1 fruit fly cellular context compared by ENCODE assay signal in genomic region chr2L:19141435-19142126, dm6.
A peak's percentile ranks its signal among the peaks of the same experiment; 100 is the strongest.
TF ChIP-seq lines count a peak whose summit lies in the region.

No protein-coding gene starts in this region.

TF ChIP-seq in whole organism, embryonic, 481 proteins besides CTCF, POLR2A, EP300 and RAD21 (continued from another document):
- peak; percentile 65 for TF ChIP-seq Chrac-16 (GFP tag; optimal IDR thresholded peaks at IDR 0.05; lab: Kevin White, UChicago)
- TF ChIP-seq CG6175 (GFP tag; IDR thresholded peaks at IDR 0.05; lab: Robert Waterston, UW), result no peak
- no peak for TF ChIP-seq CG6791 (GFP tag; IDR thresholded peaks at IDR 0.05; lab: Robert Waterston, UW; ENCODE audit: partially characterized antibody)
- peak; percentile 48 for TF ChIP-seq tin (GFP tag; optimal IDR thresholded peaks at IDR 0.05; lab: Kevin White, UChicago)
- no peak for TF ChIP-seq hkb (optimal IDR thresholded peaks at IDR 0.05; lab: Kevin White, UChicago)
- TF ChIP-seq hkb (GFP tag; IDR thresholded peaks at IDR 0.05; lab: Robert Waterston, UW), result 0 out of 2 replicates have a peak, but pooled peaks have one; percentile 39
- peak; percentile 34 for TF ChIP-seq disco-r (GFP tag; optimal IDR thresholded peaks at IDR 0.05; lab: Kevin White, UChicago)
- peak; percentile 19 for TF ChIP-seq Myb (GFP tag; optimal IDR thresholded peaks at IDR 0.05; lab: Kevin White, UChicago)
- peak; percentile 58 for TF ChIP-seq caup (GFP tag; optimal IDR thresholded peaks at IDR 0.05; lab: Kevin White, UChicago; ENCODE audit: severe bottlenecking)
- TF ChIP-seq Pdp1 (GFP tag; optimal IDR thresholded peaks at IDR 0.05; lab: Kevin White, UChicago), result peak; percentile 64 to 80
- peak; percentile 80 for TF ChIP-seq CG10147 (GFP tag; optimal IDR thresholded peaks at IDR 0.05; lab: Kevin White, UChicago)
- no peak for TF ChIP-seq btn (GFP tag; optimal IDR thresholded peaks at IDR 0.05; lab: Kevin White, UChicago)
- TF ChIP-seq Dfd (GFP tag; optimal IDR thresholded peaks at IDR 0.05; lab: Kevin White, UChicago), result peak in 1 of 2 experiments; percentile 23
- TF ChIP-seq tap (tag; optimal IDR thresholded peaks at IDR 0.05; lab: Kevin White, UChicago), result peak; percentile 55
- TF ChIP-seq CG17612 (GFP tag; IDR thresholded peaks at IDR 0.05; lab: Robert Waterston, UW), result no peak
- peak; percentile 32 for TF ChIP-seq Fer2 (tag; optimal IDR thresholded peaks at IDR 0.05; lab: Kevin White, UChicago)
- TF ChIP-seq lab (GFP tag; optimal IDR thresholded peaks at IDR 0.05; lab: Kevin White, UChicago), result peak; percentile 81
- peak; percentile 72 for TF ChIP-seq Atf6 (GFP tag; IDR thresholded peaks at IDR 0.05; lab: Robert Waterston, UW)
- peak; percentile 94 for TF ChIP-seq Med (GFP tag; lab: Kevin White, UChicago)
- TF ChIP-seq CG12744 (GFP tag; optimal IDR thresholded peaks at IDR 0.05; lab: Kevin White, UChicago), result peak; percentile 56
- TF ChIP-seq CG15696 (tag; optimal IDR thresholded peaks at IDR 0.05; lab: Kevin White, UChicago), result peak; percentile 28
- TF ChIP-seq sens (GFP tag; lab: Kevin White, UChicago), result peak; percentile 95
- peak; percentile 74 for TF ChIP-seq CG4424 (GFP tag; optimal IDR thresholded peaks at IDR 0.05; lab: Kevin White, UChicago)
- no peak for TF ChIP-seq gfzf (GFP tag; optimal IDR thresholded peaks at IDR 0.05; lab: Kevin White, UChicago)
- peak; percentile 73; the same call in 2 of the 4 replicates for TF ChIP-seq chinmo (GFP tag; IDR thresholded peaks at IDR 0.05; lab: Robert Waterston, UW; ENCODE audit: partially characterized antibody)
- peak; percentile 44 for TF ChIP-seq CG17328 (GFP tag; IDR thresholded peaks at IDR 0.05; lab: Robert Waterston, UW)
- 0 out of 3 replicates have a peak, but pooled peaks have one; percentile 43 for TF ChIP-seq Mrtf (GFP tag; IDR thresholded peaks at IDR 0.05; lab: Robert Waterston, UW)
- peak; percentile 88 for TF ChIP-seq gem (tag; optimal IDR thresholded peaks at IDR 0.05; lab: Kevin White, UChicago)
- no peak for TF ChIP-seq CG17912 (GFP tag; optimal IDR thresholded peaks at IDR 0.05; lab: Kevin White, UChicago)
- TF ChIP-seq onecut (GFP tag; IDR thresholded peaks at IDR 0.05; lab: Robert Waterston, UW), result no peak; the same call in 1 of the 2 replicates
- TF ChIP-seq nom (GFP tag; optimal IDR thresholded peaks at IDR 0.05; lab: Kevin White, UChicago), result peak; percentile 2
- TF ChIP-seq CG15601 (tag; optimal IDR thresholded peaks at IDR 0.05; lab: Kevin White, UChicago), result peak; percentile 74
- TF ChIP-seq gcm (GFP tag; optimal IDR thresholded peaks at IDR 0.05; lab: Kevin White, UChicago), result peak; percentile 67
- peak; percentile 53 for TF ChIP-seq tx (GFP tag; optimal IDR thresholded peaks at IDR 0.05; lab: Kevin White, UChicago)
- no peak for TF ChIP-seq run (tag; optimal IDR thresholded peaks at IDR 0.05; lab: Kevin White, UChicago)
- TF ChIP-seq pum (GFP tag; optimal IDR thresholded peaks at IDR 0.05; lab: Kevin White, UChicago), result peak; percentile 38
- TF ChIP-seq CG18599 (GFP tag; optimal IDR thresholded peaks at IDR 0.05; lab: Kevin White, UChicago), result peak; percentile 76
- no peak for TF ChIP-seq sens-2 (GFP tag; IDR thresholded peaks at IDR 0.05; lab: Robert Waterston, UW)
- peak; percentile 59 for TF ChIP-seq Nf-YB (GFP tag; optimal IDR thresholded peaks at IDR 0.05; lab: Kevin White, UChicago)
- TF ChIP-seq CG11695 (GFP tag; IDR thresholded peaks at IDR 0.05; lab: Robert Waterston, UW), result peak; percentile 73; the same call in 1 of the 3 replicates
- TF ChIP-seq CG3726 (GFP tag; IDR thresholded peaks at IDR 0.05; lab: Robert Waterston, UW), result no peak
- no peak for TF ChIP-seq GATAe (GFP tag; conservative IDR thresholded peaks at IDR 0.05; lab: Robert Waterston, UW)
- peak; percentile 52 for TF ChIP-seq CG12071 (GFP tag; optimal IDR thresholded peaks at IDR 0.05; lab: Kevin White, UChicago)
- TF ChIP-seq CG3407 (GFP tag; optimal IDR thresholded peaks at IDR 0.05; lab: Kevin White, UChicago), result peak; percentile 54
- TF ChIP-seq CG6654 (GFP tag; optimal IDR thresholded peaks at IDR 0.05; lab: Kevin White, UChicago), result peak; percentile 51
- TF ChIP-seq ewg (GFP tag; optimal IDR thresholded peaks at IDR 0.05; lab: Kevin White, UChicago), result peak; percentile 51
- peak; percentile 73 for TF ChIP-seq Usf (GFP tag; optimal IDR thresholded peaks at IDR 0.05; lab: Kevin White, UChicago)
- TF ChIP-seq CG14441 (GFP tag; IDR thresholded peaks at IDR 0.05; lab: Robert Waterston, UW), result peak; percentile 35; the same call in 1 of the 2 replicates
- TF ChIP-seq zen2 (GFP tag; IDR thresholded peaks at IDR 0.05; lab: Robert Waterston, UW; ENCODE audit: partially characterized antibody), result no peak
- peak; percentile 64 for TF ChIP-seq CG1233 (GFP tag; optimal IDR thresholded peaks at IDR 0.05; lab: Kevin White, UChicago)
- TF ChIP-seq CG6254 (GFP tag; optimal IDR thresholded peaks at IDR 0.05; lab: Kevin White, UChicago), result peak; percentile 65
- peak; percentile 67 for TF ChIP-seq CG4820 (GFP tag; optimal IDR thresholded peaks at IDR 0.05; lab: Kevin White, UChicago)
- TF ChIP-seq cato (GFP tag; optimal IDR thresholded peaks at IDR 0.05; lab: Kevin White, UChicago; ENCODE audit: borderline replicate concordance), result peak; percentile 47
- TF ChIP-seq dmrt99B (tag; optimal IDR thresholded peaks at IDR 0.05; lab: Kevin White, UChicago), result peak; percentile 72
- peak; percentile 69 for TF ChIP-seq CG16815 (GFP tag; optimal IDR thresholded peaks at IDR 0.05; lab: Kevin White, UChicago)
- peak; percentile 43 for TF ChIP-seq CG17568 (GFP tag; optimal IDR thresholded peaks at IDR 0.05; lab: Kevin White, UChicago)
- no peak for TF ChIP-seq vfl (GFP tag; optimal IDR thresholded peaks at IDR 0.05; lab: Kevin White, UChicago)
- TF ChIP-seq hb (GFP tag; IDR thresholded peaks at IDR 0.05; lab: Robert Waterston, UW; ENCODE audit: partially characterized antibody), result no peak
- TF ChIP-seq CG13624 (GFP tag; optimal IDR thresholded peaks at IDR 0.05; lab: Kevin White, UChicago), result peak; percentile 74
- peak; percentile 42 for TF ChIP-seq emc (GFP tag; optimal IDR thresholded peaks at IDR 0.05; lab: Kevin White, UChicago)
- peak; percentile 27 for TF ChIP-seq CG3995 (GFP tag; optimal IDR thresholded peaks at IDR 0.05; lab: Kevin White, UChicago)
- peak; percentile 60 for TF ChIP-seq CG15514 (GFP tag; optimal IDR thresholded peaks at IDR 0.05; lab: Kevin White, UChicago)
- peak; percentile 80 for TF ChIP-seq Hmr (GFP tag; optimal IDR thresholded peaks at IDR 0.05; lab: Kevin White, UChicago)
- peak; percentile 45 for TF ChIP-seq Bdp1 (GFP tag; optimal IDR thresholded peaks at IDR 0.05; lab: Kevin White, UChicago)
- TF ChIP-seq CG8388 (GFP tag; optimal IDR thresholded peaks at IDR 0.05; lab: Kevin White, UChicago), result peak; percentile 70
- TF ChIP-seq Abd-B (GFP tag; optimal IDR thresholded peaks at IDR 0.05; lab: Kevin White, UChicago), result peak; percentile 25
- peak; percentile 70 for TF ChIP-seq Atf-2 (GFP tag; optimal IDR thresholded peaks at IDR 0.05; lab: Kevin White, UChicago)
- peak; percentile 50 for TF ChIP-seq CG17385 (GFP tag; optimal IDR thresholded peaks at IDR 0.05; lab: Kevin White, UChicago)
- peak; percentile 69 for TF ChIP-seq az2 (GFP tag; optimal IDR thresholded peaks at IDR 0.05; lab: Kevin White, UChicago)
- peak; percentile 36 for TF ChIP-seq CG5245 (GFP tag; optimal IDR thresholded peaks at IDR 0.05; lab: Kevin White, UChicago)
- no peak for TF ChIP-seq CG10959 (GFP tag; IDR thresholded peaks at IDR 0.05; lab: Robert Waterston, UW)
- TF ChIP-seq cas (GFP tag; IDR thresholded peaks at IDR 0.05; lab: Robert Waterston, UW), result no peak
- 0 out of 3 replicates have a peak, but pooled peaks have one; percentile 31 for TF ChIP-seq zfh1 (GFP tag; IDR thresholded peaks at IDR 0.05; lab: Robert Waterston, UW)
- TF ChIP-seq Xrp1 (GFP tag; IDR thresholded peaks at IDR 0.05; lab: Robert Waterston, UW), result peak; percentile 57; the same call in 1 of the 2 replicates
- no peak for TF ChIP-seq CG5953 (GFP tag; IDR thresholded peaks at IDR 0.05; lab: Robert Waterston, UW)
- TF ChIP-seq CG5180 (GFP tag; optimal IDR thresholded peaks at IDR 0.05; lab: Kevin White, UChicago), result peak; percentile 47
- no peak for TF ChIP-seq CG4617 (GFP tag; optimal IDR thresholded peaks at IDR 0.05; lab: Kevin White, UChicago; ENCODE audit: borderline replicate concordance)
- TF ChIP-seq ken (GFP tag; IDR thresholded peaks at IDR 0.05; lab: Robert Waterston, UW), result no peak
- peak; percentile 70 for TF ChIP-seq CG7786 (GFP tag; optimal IDR thresholded peaks at IDR 0.05; lab: Kevin White, UChicago)
- no peak for TF ChIP-seq Atf3 (GFP tag; optimal IDR thresholded peaks at IDR 0.05; lab: Kevin White, UChicago)
- TF ChIP-seq HLH54F (GFP tag; optimal IDR thresholded peaks at IDR 0.05; lab: Kevin White, UChicago), result peak; percentile 70
- no peak for TF ChIP-seq ham (GFP tag; IDR thresholded peaks at IDR 0.05; lab: Robert Waterston, UW)
- peak; percentile 11; the same call in 1 of the 2 replicates for TF ChIP-seq wdn (GFP tag; IDR thresholded peaks at IDR 0.05; lab: Robert Waterston, UW)
- TF ChIP-seq pb (GFP tag; optimal IDR thresholded peaks at IDR 0.05; lab: Kevin White, UChicago), result peak; percentile 42
- TF ChIP-seq klu (GFP tag; IDR thresholded peaks at IDR 0.05; lab: Robert Waterston, UW), result peak; percentile 23; the same call in 1 of the 2 replicates
- TF ChIP-seq bcd (GFP tag; optimal IDR thresholded peaks at IDR 0.05; lab: Kevin White, UChicago), result peak; percentile 79
- TF ChIP-seq CG11085 (GFP tag; IDR thresholded peaks at IDR 0.05; lab: Robert Waterston, UW), result no peak
- no peak for TF ChIP-seq Ada2b (GFP tag; IDR thresholded peaks at IDR 0.05; lab: Robert Waterston, UW)
- TF ChIP-seq CG1024 (GFP tag; IDR thresholded peaks at IDR 0.05; lab: Robert Waterston, UW), result no peak
- peak; percentile 59 for TF ChIP-seq CG10543 (GFP tag; optimal IDR thresholded peaks at IDR 0.05; lab: Kevin White, UChicago)
- no peak for TF ChIP-seq Bgb (GFP tag; IDR thresholded peaks at IDR 0.05; lab: Robert Waterston, UW; ENCODE audit: partially characterized antibody)
- peak; percentile 46; the same call in 1 of the 2 replicates for TF ChIP-seq CG9932 (GFP tag; IDR thresholded peaks at IDR 0.05; lab: Robert Waterston, UW)
- no peak for TF ChIP-seq pita (GFP tag; optimal IDR thresholded peaks at IDR 0.05; lab: Kevin White, UChicago)
- peak; percentile 36 for TF ChIP-seq fd64A (GFP tag; optimal IDR thresholded peaks at IDR 0.05; lab: Kevin White, UChicago)
- TF ChIP-seq zfh2 (GFP tag; optimal IDR thresholded peaks at IDR 0.05; lab: Kevin White, UChicago), result peak; percentile 66
- TF ChIP-seq CG7372 (GFP tag; IDR thresholded peaks at IDR 0.05; lab: Robert Waterston, UW), result peak; percentile 43; the same call in 1 of the 2 replicates
- peak; percentile 52 for TF ChIP-seq CG1529 (GFP tag; optimal IDR thresholded peaks at IDR 0.05; lab: Kevin White, UChicago)
- TF ChIP-seq CG1603 (tag; optimal IDR thresholded peaks at IDR 0.05; lab: Kevin White, UChicago), result peak; percentile 54
- peak; percentile 59 for TF ChIP-seq ERR (GFP tag; optimal IDR thresholded peaks at IDR 0.05; lab: Kevin White, UChicago)
- peak; percentile 86 for TF ChIP-seq CG18262 (tag; optimal IDR thresholded peaks at IDR 0.05; lab: Kevin White, UChicago)
- TF ChIP-seq pho (GFP tag; optimal IDR thresholded peaks at IDR 0.05; lab: Kevin White, UChicago), result peak; percentile 74
- TF ChIP-seq nmo (GFP tag; optimal IDR thresholded peaks at IDR 0.05; lab: Kevin White, UChicago), result peak; percentile 85
- TF ChIP-seq lmd (GFP tag; IDR thresholded peaks at IDR 0.05; lab: Robert Waterston, UW), result peak; percentile 73
- TF ChIP-seq HmgZ (tag; optimal IDR thresholded peaks at IDR 0.05; lab: Kevin White, UChicago), result peak; percentile 65
- peak; percentile 71 for TF ChIP-seq org-1 (GFP tag; optimal IDR thresholded peaks at IDR 0.05; lab: Kevin White, UChicago)
- TF ChIP-seq Nf-YC (tag; optimal IDR thresholded peaks at IDR 0.05; lab: Kevin White, UChicago), result peak; percentile 18
- no peak for TF ChIP-seq CG10565 (GFP tag; optimal IDR thresholded peaks at IDR 0.05; lab: Kevin White, UChicago)
- peak; percentile 65 for TF ChIP-seq CG31224 (GFP tag; IDR thresholded peaks at IDR 0.05; lab: Robert Waterston, UW)
- peak; percentile 19 for TF ChIP-seq Sry-δ (GFP tag; optimal IDR thresholded peaks at IDR 0.05; lab: Kevin White, UChicago)
- peak; percentile 68 for TF ChIP-seq CG12155 (GFP tag; optimal IDR thresholded peaks at IDR 0.05; lab: Kevin White, UChicago)
